Fruit fly (Drosophila melanogaster) whole organism, wandering third instar larva: ENCODE measurements around the gene CG42709.

Experiments
- Dfd ChIP-seq: fragments of >200 bp; optimal IDR thresholded peaks from 2 replicates; lab custom pipeline; 2017; ENCODE audit warnings: missing biosample characterization, missing genetic modification characterization
- Myc ChIP-seq: fragments of >200 bp; optimal IDR thresholded peaks from 2 replicates; lab custom pipeline; 2017
- Rel ChIP-seq, 2 experiments: fragments of 200-800 bp; sonication (Bioruptor generic) in 1 of 2; optimal IDR thresholded peaks; 2 replicates in 1 of 2; 3 replicates in 1 of 2; lab custom pipeline; 2016 to 2019; ENCODE audit warnings: mild to moderate bottlenecking in 2 of 2, missing biosample characterization in 2 of 2, missing genetic modification characterization in 2 of 2, moderate library complexity in 1 of 2
- ey ChIP-seq: fragments of 200-800 bp; sonication (Bioruptor generic); optimal IDR thresholded peaks from 2 replicates; lab custom pipeline; 2016; ENCODE audit warnings: missing biosample characterization, missing genetic modification characterization
- fru ChIP-seq: fragments of 200-800 bp; sonication (Bioruptor generic); optimal IDR thresholded peaks from 3 replicates; lab custom pipeline; 2016; ENCODE audit warnings: missing biosample characterization, mild to moderate bottlenecking, missing genetic modification characterization
- jim ChIP-seq: fragments of 175-275, 200-325 bp; sonication (Bioruptor generic); optimal IDR thresholded peaks from 2 replicates; lab custom pipeline; 2016; ENCODE audit warnings: missing biosample characterization, mild to moderate bottlenecking, missing genetic modification characterization
- pan ChIP-seq: fragments of >200 bp; optimal IDR thresholded peaks from 2 replicates; lab custom pipeline; 2017
- psq ChIP-seq: fragments of 200-800 bp; sonication (Bioruptor generic); optimal IDR thresholded peaks from 3 replicates; lab custom pipeline; 2017; ENCODE audit warnings: missing biosample characterization, mild to moderate bottlenecking, missing genetic modification characterization, moderate library complexity

dm6 chr3L:12806290-12806743 is 16.3 kb downstream of the CG42709 start:
- TF ChIP-seq ey (GFP tag; lab: Kevin White, UChicago), result peak; percentile 37
- TF ChIP-seq Dfd (GFP tag; lab: Kevin White, UChicago), result no peak
- peak; percentile 99 for TF ChIP-seq psq
- TF ChIP-seq Rel (GFP tag; optimal IDR thresholded peaks at IDR 0.05; lab: Kevin White, UChicago), result peak; percentile 46
- peak; percentile 32 for TF ChIP-seq Rel (tag; optimal IDR thresholded peaks at IDR 0.05; lab: Kevin White, UChicago)
- no peak for TF ChIP-seq pan (lab: Kevin White, UChicago)
- no peak for TF ChIP-seq jim (GFP tag; lab: Kevin White, UChicago)
- no peak for TF ChIP-seq Myc (lab: Kevin White, UChicago)
- TF ChIP-seq fru, result peak; percentile 73
